Fruit fly (Drosophila melanogaster): Measurements from ENCODE around the gene rst.

Gene rst

DNA sequence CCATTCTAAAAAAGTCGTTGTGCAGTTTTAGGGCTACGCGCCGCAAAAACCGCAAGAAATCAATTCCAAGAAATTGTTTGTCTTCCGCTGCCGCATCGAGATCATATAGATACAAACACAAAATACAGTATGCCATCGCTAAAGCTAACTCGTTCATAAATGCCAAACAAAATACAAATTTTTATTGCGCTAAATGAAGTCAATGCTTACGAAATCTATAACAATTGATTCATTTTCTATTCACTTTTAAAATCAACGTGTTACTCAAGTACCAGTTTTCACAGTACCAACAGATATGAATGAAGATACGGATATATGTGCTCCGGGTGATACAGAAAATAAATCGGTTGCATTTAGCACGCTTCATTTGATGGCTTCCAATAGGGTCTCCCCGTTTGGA is 34.1 kb upstream of the rst start (continued):
- no peak for TF ChIP-seq schlank (tag; optimal IDR thresholded peaks at IDR 0.05)
- no peak for TF ChIP-seq CG15514 (GFP tag; optimal IDR thresholded peaks at IDR 0.05)
- no peak for TF ChIP-seq CG12744 (GFP tag; optimal IDR thresholded peaks at IDR 0.05)
- TF ChIP-seq org-1 (GFP tag; optimal IDR thresholded peaks at IDR 0.05), result peak; percentile 22
- TF ChIP-seq lov (optimal IDR thresholded peaks at IDR 0.05), result no peak
- TF ChIP-seq lov (GFP tag; IDR thresholded peaks at IDR 0.05), result peak; percentile 51; the same call in 1 of the 3 replicates
- TF ChIP-seq grau (tag; optimal IDR thresholded peaks at IDR 0.05), result peak; percentile 87
- peak; percentile 64 for TF ChIP-seq CG10366 (GFP tag; IDR thresholded peaks at IDR 0.05)
- peak; percentile 49 for TF ChIP-seq pum (GFP tag; optimal IDR thresholded peaks at IDR 0.05)
- TF ChIP-seq dysf (GFP tag; IDR thresholded peaks at IDR 0.05), result peak; percentile 73
- peak; percentile 34 to 51 for TF ChIP-seq chif (GFP tag; optimal IDR thresholded peaks at IDR 0.05)
- no peak for TF ChIP-seq CrebB (tag; optimal IDR thresholded peaks at IDR 0.05)
- peak; percentile 10 for TF ChIP-seq CG16815 (GFP tag; optimal IDR thresholded peaks at IDR 0.05)
- no peak for TF ChIP-seq Bteb2 (GFP tag; optimal IDR thresholded peaks at IDR 0.05)
- TF ChIP-seq gcm (GFP tag; optimal IDR thresholded peaks at IDR 0.05), result peak; percentile 50
- no peak for TF ChIP-seq Adf1 (GFP tag; IDR thresholded peaks at IDR 0.05)
- TF ChIP-seq tap (tag; optimal IDR thresholded peaks at IDR 0.05), result peak; percentile 66
- no peak for TF ChIP-seq HmgD (GFP tag; optimal IDR thresholded peaks at IDR 0.05)
- TF ChIP-seq exex (tag; optimal IDR thresholded peaks at IDR 0.05), result no peak
- TF ChIP-seq bowl (GFP tag; IDR thresholded peaks at IDR 0.05), result no peak
- no peak for TF ChIP-seq CG4854 (GFP tag; optimal IDR thresholded peaks at IDR 0.05)
- TF ChIP-seq scrt (GFP tag; optimal IDR thresholded peaks at IDR 0.05), result no peak
- peak; percentile 47 for TF ChIP-seq Side (GFP tag; optimal IDR thresholded peaks at IDR 0.05)
- TF ChIP-seq Ravus (GFP tag; IDR thresholded peaks at IDR 0.05), result no peak; the same call in 1 of the 2 replicates
- TF ChIP-seq D (optimal IDR thresholded peaks at IDR 0.05), result no peak
- peak; percentile 57 for TF ChIP-seq D (GFP tag; optimal IDR thresholded peaks at IDR 0.05)
- TF ChIP-seq Aef1 (GFP tag; IDR thresholded peaks at IDR 0.05), result 0 out of 3 replicates have a peak, but pooled peaks have one; percentile 52
- no peak for TF ChIP-seq CG6683 (GFP tag; optimal IDR thresholded peaks at IDR 0.05)
- no peak for TF ChIP-seq CG17912 (GFP tag; optimal IDR thresholded peaks at IDR 0.05)
- peak; percentile 22 for TF ChIP-seq CG1233 (GFP tag; optimal IDR thresholded peaks at IDR 0.05)
- no peak for TF ChIP-seq CG4328 (GFP tag; optimal IDR thresholded peaks at IDR 0.05)
- peak; percentile 62 for TF ChIP-seq Oli (tag; optimal IDR thresholded peaks at IDR 0.05)
- TF ChIP-seq Lim3 (GFP tag; IDR thresholded peaks at IDR 0.05), result no peak; the same call in 1 of the 2 replicates
- peak; percentile 56 for TF ChIP-seq CG5180 (GFP tag; optimal IDR thresholded peaks at IDR 0.05)
- TF ChIP-seq fru (optimal IDR thresholded peaks at IDR 0.05), result no peak
- no peak for TF ChIP-seq CG6654 (GFP tag; optimal IDR thresholded peaks at IDR 0.05)
- TF ChIP-seq al (GFP tag; IDR thresholded peaks at IDR 0.05), result no peak
- TF ChIP-seq HmgZ (tag; optimal IDR thresholded peaks at IDR 0.05), result no peak
- peak; percentile 16 for TF ChIP-seq CG4617 (GFP tag; optimal IDR thresholded peaks at IDR 0.05; ENCODE audit: borderline replicate concordance)
- no peak for TF ChIP-seq Dip2 (GFP tag; IDR thresholded peaks at IDR 0.05)
- TF ChIP-seq CG31441 (GFP tag; IDR thresholded peaks at IDR 0.05), result peak; percentile 66
- no peak for TF ChIP-seq yki (optimal IDR thresholded peaks at IDR 0.05)
- TF ChIP-seq sc (optimal IDR thresholded peaks at IDR 0.05), result no peak
- no peak for TF ChIP-seq sc (GFP tag; optimal IDR thresholded peaks at IDR 0.05)
- peak; percentile 61 for TF ChIP-seq sob (GFP tag; IDR thresholded peaks at IDR 0.05)
- peak; percentile 57 for TF ChIP-seq ind (GFP tag; optimal IDR thresholded peaks at IDR 0.05)
- no peak for TF ChIP-seq CG17802 (tag; optimal IDR thresholded peaks at IDR 0.05)
- peak; percentile 72 for TF ChIP-seq CG6689 (GFP tag; IDR thresholded peaks at IDR 0.05)
- peak; percentile 40; the same call in 1 of the 2 replicates for TF ChIP-seq CG32532 (GFP tag; IDR thresholded peaks at IDR 0.05)
- no peak for TF ChIP-seq prd (optimal IDR thresholded peaks at IDR 0.05)
- TF ChIP-seq prd (GFP tag; IDR thresholded peaks at IDR 0.05), result peak; percentile 79; the same call in 2 of the 3 replicates
- peak; percentile 20 for TF ChIP-seq CG4707 (GFP tag; optimal IDR thresholded peaks at IDR 0.05)
- no peak for TF ChIP-seq h (optimal IDR thresholded peaks at IDR 0.05)
- no peak for TF ChIP-seq CG11093 (GFP tag; IDR thresholded peaks at IDR 0.05)

All from whole organism, embryonic.